Fruit fly (Drosophila melanogaster) whole organism, pupa: ENCODE measurements around the gene Dif.

Source experiments
- CG17806 ChIP-seq: fragments of 200-800 bp; sonication (Bioruptor generic); optimal IDR thresholded peaks from 2 replicates; lab custom pipeline; 2018; ENCODE audit warnings: missing biosample characterization, mild to moderate bottlenecking, missing genetic modification characterization, moderate library complexity
- CG34367 ChIP-seq: fragments of 200-800 bp; sonication (Bioruptor generic); optimal IDR thresholded peaks from 2 replicates; lab custom pipeline; 2018; ENCODE audit warnings: missing biosample characterization, mild to moderate bottlenecking, missing genetic modification characterization
- CG8301 ChIP-seq: fragments of 200-800 bp; sonication (Bioruptor generic); optimal IDR thresholded peaks from 2 replicates; lab custom pipeline; 2018; ENCODE audit warnings: missing biosample characterization, mild to moderate bottlenecking, missing genetic modification characterization
- CG9948 ChIP-seq: fragments of 200-800 bp; sonication (Bioruptor generic); optimal IDR thresholded peaks from 2 replicates; lab custom pipeline; 2018; ENCODE audit warnings: missing biosample characterization, mild to moderate bottlenecking, missing genetic modification characterization, moderate library complexity
- D1 ChIP-seq: fragments of 200-800 bp; sonication (Bioruptor generic); optimal IDR thresholded peaks from 2 replicates; lab custom pipeline; 2018; ENCODE audit warnings: missing biosample characterization, mild to moderate bottlenecking, missing genetic modification characterization, moderate library complexity
- EcR ChIP-seq: fragments of 200-800 bp; sonication (Bioruptor generic); optimal IDR thresholded peaks from 3 replicates; lab custom pipeline; 2019; ENCODE audit warnings: missing biosample characterization, missing genetic modification characterization, mild to moderate bottlenecking, moderate library complexity, missing genetic modification reagents
- Snoo ChIP-seq: fragments of 200-800 bp; sonication (Bioruptor generic); optimal IDR thresholded peaks from 3 replicates; lab custom pipeline; 2017; ENCODE audit warnings: missing biosample characterization, mild to moderate bottlenecking, missing genetic modification characterization, inconsistent platforms

- TF ChIP-seq CG8301 (no peak), CG9948 (tag; lab: Kevin White, UChicago) (no peak), D1 (tag; lab: Kevin White, UChicago) (no peak), CG17806 (no peak), EcR (GFP tag; lab: Kevin White, UChicago) (no peak), Snoo (tag; lab: Kevin White, UChicago) (no peak), CG34367 (tag; lab: Kevin White, UChicago) (no peak)
Measured at dm6 chr2L:17377818-17378217, 55.1 kb downstream of the Dif start.
